Fruit fly (Drosophila melanogaster): Measurements from ENCODE around the gene eIF4E3.

Gene eIF4E3

dm6 chr3L:8191042-8191613, 37.9 kb upstream of the eIF4E3 start, which contains the start of gene MED24 (continued):
- TF ChIP-seq mld (GFP tag; IDR thresholded peaks at IDR 0.05; ENCODE audit: partially characterized antibody) (no peak), knrl (GFP tag; IDR thresholded peaks at IDR 0.05; ENCODE audit: partially characterized antibody) (no peak), E2f2 (GFP tag; IDR thresholded peaks at IDR 0.05) (peak; percentile 84), tgo (GFP tag; IDR thresholded peaks at IDR 0.05) (no peak), nau (GFP tag; optimal IDR thresholded peaks at IDR 0.05) (no peak), HLH3B (GFP tag; IDR thresholded peaks at IDR 0.05) (no peak), MESR4 (GFP tag; optimal IDR thresholded peaks at IDR 0.05) (peak; percentile 59), zfh2 (GFP tag; optimal IDR thresholded peaks at IDR 0.05) (no peak), trem (tag; optimal IDR thresholded peaks at IDR 0.05) (peak; percentile 32), CG3726 (GFP tag; IDR thresholded peaks at IDR 0.05) (no peak), al (GFP tag; IDR thresholded peaks at IDR 0.05) (no peak), CG13775 (GFP tag; optimal IDR thresholded peaks at IDR 0.05) (no peak), Atf-2 (GFP tag; optimal IDR thresholded peaks at IDR 0.05) (no peak), E2f1 (GFP tag; IDR thresholded peaks at IDR 0.05) (no peak), pum (GFP tag; optimal IDR thresholded peaks at IDR 0.05) (no peak), sisA (GFP tag; IDR thresholded peaks at IDR 0.05) (no peak), CG2712 (tag; optimal IDR thresholded peaks at IDR 0.05) (no peak), CG10959 (GFP tag; IDR thresholded peaks at IDR 0.05) (no peak), fru (optimal IDR thresholded peaks at IDR 0.05) (no peak), CG31365 (tag; optimal IDR thresholded peaks at IDR 0.05) (no peak), salm (tag; optimal IDR thresholded peaks at IDR 0.05) (no peak), YL-1 (GFP tag; optimal IDR thresholded peaks at IDR 0.05) (peak; percentile 22), cwo (GFP tag; optimal IDR thresholded peaks at IDR 0.05) (no peak), ken (GFP tag; IDR thresholded peaks at IDR 0.05) (no peak), bbx (GFP tag; IDR thresholded peaks at IDR 0.05; ENCODE audit: partially characterized antibody) (no peak), CG7839 (tag; optimal IDR thresholded peaks at IDR 0.05) (no peak), NFAT (GFP tag; IDR thresholded peaks at IDR 0.05) (no peak), sens-2 (GFP tag; IDR thresholded peaks at IDR 0.05) (no peak), CG17802 (tag; optimal IDR thresholded peaks at IDR 0.05) (no peak), psq (GFP tag; optimal IDR thresholded peaks at IDR 0.05) (no peak), MTF-1 (GFP tag; optimal IDR thresholded peaks at IDR 0.05; ENCODE audit: borderline replicate concordance) (no peak), CG32767 (GFP tag; IDR thresholded peaks at IDR 0.05) (no peak), CG6683 (GFP tag; optimal IDR thresholded peaks at IDR 0.05) (no peak), CG18764 (GFP tag; optimal IDR thresholded peaks at IDR 0.05) (no peak), TFAM (GFP tag; optimal IDR thresholded peaks at IDR 0.05) (no peak), Dp (GFP tag; optimal IDR thresholded peaks at IDR 0.05) (peak; percentile 75), CG8089 (GFP tag; optimal IDR thresholded peaks at IDR 0.05) (no peak), CTCF (GFP tag; optimal IDR thresholded peaks at IDR 0.05) (no peak), Sin3A (optimal IDR thresholded peaks at IDR 0.05) (no peak), CG7745 (tag; optimal IDR thresholded peaks at IDR 0.05) (no peak), gem (tag; optimal IDR thresholded peaks at IDR 0.05) (no peak), sd (tag; optimal IDR thresholded peaks at IDR 0.05) (no peak), ase (GFP tag; IDR thresholded peaks at IDR 0.05) (no peak), trh (GFP tag; optimal IDR thresholded peaks at IDR 0.05) (no peak), Atf3 (GFP tag; optimal IDR thresholded peaks at IDR 0.05) (no peak), Bgb (GFP tag; IDR thresholded peaks at IDR 0.05; ENCODE audit: partially characterized antibody) (peak; percentile 12; the same call in 1 of the 2 replicates), lov (optimal IDR thresholded peaks at IDR 0.05) (no peak), lov (GFP tag; IDR thresholded peaks at IDR 0.05) (no peak), Dip3 (GFP tag; optimal IDR thresholded peaks at IDR 0.05) (no peak), CG15514 (GFP tag; optimal IDR thresholded peaks at IDR 0.05) (peak; percentile 54), tup (GFP tag; optimal IDR thresholded peaks at IDR 0.05) (no peak), CG15696 (tag; optimal IDR thresholded peaks at IDR 0.05) (no peak)
